Worm (Caenorhabditis elegans) whole organism, L1 larva: ENCODE results near the gene T05H10.8.

Experiments used
- ceh-90 ChIP-seq: sonication (generic microtip); optimal IDR thresholded peaks from 2 replicates; lab custom pipeline; 2016; ENCODE audit warnings: missing genetic modification characterization, missing compliant biosample characterization
- lin-13 ChIP-seq: fragments of 150-350 bp; optimal IDR thresholded peaks from 2 replicates; lab custom pipeline; 2014; ENCODE audit warnings: missing biosample characterization, missing genetic modification reagents, missing genetic modification characterization
- nhr-12 ChIP-seq: sonication (generic microtip); optimal IDR thresholded peaks from 2 replicates; lab custom pipeline; 2017; ENCODE audit warnings: missing biosample characterization, missing genetic modification characterization
- sox-4 ChIP-seq: sonication (generic microtip); optimal IDR thresholded peaks from 2 replicates; lab custom pipeline; 2016; ENCODE audit warnings: missing genetic modification characterization, missing compliant biosample characterization
- vab-15 ChIP-seq: sonication (generic microtip); optimal IDR thresholded peaks from 2 replicates; lab custom pipeline; 2017; ENCODE audit warnings: missing genotype, mild to moderate bottlenecking, missing genetic modification characterization, missing compliant biosample characterization

DNA sequence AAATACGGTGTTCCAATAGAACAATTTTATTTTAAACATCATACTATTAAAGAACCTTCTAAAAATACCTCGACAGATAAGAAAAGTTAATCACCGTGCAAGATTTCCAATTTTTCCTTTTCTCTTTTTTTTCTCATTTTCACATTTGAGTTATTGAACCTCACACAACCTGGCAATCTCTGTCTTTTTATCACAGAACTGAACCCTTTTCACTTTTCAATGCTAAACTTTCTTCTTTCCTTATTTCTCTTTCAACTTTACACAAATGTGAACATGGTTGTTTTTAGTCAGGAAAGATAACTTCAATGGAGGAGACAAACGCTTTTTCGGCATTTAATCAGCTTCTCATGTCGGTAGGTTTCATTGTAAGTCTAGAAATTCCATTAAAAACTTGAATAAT is 6.0 kb upstream of the T05H10.8 start, which contains the start of gene T05H10.4:
- no peak for TF ChIP-seq lin-13 (GFP tag; lab: Kevin White, UChicago)
- TF ChIP-seq nhr-12 (tag; lab: Kevin White, UChicago), result no peak
- no peak for TF ChIP-seq sox-4 (tag; lab: Kevin White, UChicago)
- no peak for TF ChIP-seq vab-15 (tag; lab: Kevin White, UChicago)
- no peak for TF ChIP-seq ceh-90 (tag; lab: Kevin White, UChicago)
